Worm (Caenorhabditis elegans) whole organism, L1 larva: ENCODE data around the gene str-226.

Source experiments
- C34B4.2 ChIP-seq: sonication (generic microtip); optimal IDR thresholded peaks from 2 replicates; lab custom pipeline; 2017; ENCODE audit warnings: mild to moderate bottlenecking, missing genetic modification characterization, missing compliant biosample characterization
- alr-1 ChIP-seq: fragments of 200-800 bp; sonication (Bioruptor generic); optimal IDR thresholded peaks from 2 replicates; lab custom pipeline; 2018; ENCODE audit warnings: borderline replicate concordance, mild to moderate bottlenecking, missing genetic modification characterization, missing compliant biosample characterization
- aly-2 ChIP-seq: fragments of 150-350 bp; optimal IDR thresholded peaks from 2 replicates; lab custom pipeline; 2014; ENCODE audit warnings: missing biosample characterization, missing genetic modification characterization
- ceh-8 ChIP-seq: fragments of 200-800 bp; sonication (Bioruptor generic); optimal IDR thresholded peaks from 2 replicates; lab custom pipeline; 2018; ENCODE audit warnings: mild to moderate bottlenecking, missing genetic modification characterization, moderate library complexity, missing compliant biosample characterization
- ceh-82 ChIP-seq, 3 experiments: fragments of 150-350 bp in 1 of 3; sonication (generic microtip) in 2 of 3; optimal IDR thresholded peaks; 2 replicates each; lab custom pipeline; 2014 to 2017; ENCODE audit warnings: missing biosample characterization in 3 of 3, missing genetic modification characterization in 3 of 3
- efl-1 ChIP-seq, 4 experiments: fragments of 150-350 bp; optimal IDR thresholded peaks in 3 of 4; peaks in 1 of 4; 1 replicate in 1 of 4; 2 replicates in 3 of 4; lab custom pipeline; 2014; ENCODE audit warnings: missing biosample characterization in 2 of 4, missing genetic modification characterization in 2 of 4, missing genetic modification reagents in 2 of 4
- elt-3 ChIP-seq, 6 experiments: fragments of 150-350 bp in 1 of 6; sonication (generic microtip); optimal IDR thresholded peaks; 2 replicates each; lab custom pipeline; 2017 to 2018; ENCODE audit warnings: missing biosample characterization in 6 of 6, missing genetic modification characterization in 6 of 6, inconsistent platforms in 1 of 6
- fkh-10 ChIP-seq: sonication (generic microtip); optimal IDR thresholded peaks from 2 replicates; lab custom pipeline; 2017; ENCODE audit warnings: missing biosample characterization, missing genetic modification reagents, missing genetic modification characterization
- fkh-4 ChIP-seq: sonication (generic microtip); optimal IDR thresholded peaks from 2 replicates; lab custom pipeline; 2016; ENCODE audit warnings: missing compliant biosample characterization, missing genetic modification characterization, borderline replicate concordance
- grh-1 ChIP-seq: fragments of 200-800 bp; sonication (Bioruptor generic); IDR thresholded peaks from 2 replicates; pipeline ENCODE4 v1.3.6; 2022; ENCODE audit warnings: missing genetic modification reagents, missing genetic modification characterization, missing compliant biosample characterization
- hlh-4 ChIP-seq: sonication (generic microtip); optimal IDR thresholded peaks from 2 replicates; lab custom pipeline; 2016; ENCODE audit warnings: mild to moderate bottlenecking, missing genetic modification characterization, missing compliant biosample characterization
- hpl-2 ChIP-seq: fragments of 150-350 bp; optimal IDR thresholded peaks from 2 replicates; lab custom pipeline; 2014; ENCODE audit warnings: missing biosample characterization, missing genetic modification reagents, missing genetic modification characterization
- isw-1 ChIP-seq: fragments of 200-800 bp; sonication (Bioruptor generic); IDR thresholded peaks from 2 replicates; pipeline ENCODE4 v1.3.6; 2022; ENCODE audit warnings: missing genetic modification characterization, missing compliant biosample characterization
- jun-1 ChIP-seq: fragments of 150-350 bp; optimal IDR thresholded peaks from 2 replicates; lab custom pipeline; 2014; ENCODE audit warnings: missing biosample characterization, missing genetic modification reagents, missing genetic modification characterization
- lin-13 ChIP-seq: fragments of 150-350 bp; optimal IDR thresholded peaks from 2 replicates; lab custom pipeline; 2014; ENCODE audit warnings: missing biosample characterization, missing genetic modification reagents, missing genetic modification characterization
- lin-35 ChIP-seq, 2 experiments: fragments of 150-350 bp; optimal IDR thresholded peaks; 2 replicates each; lab custom pipeline; 2014; ENCODE audit warnings: missing biosample characterization in 2 of 2, missing genetic modification characterization in 2 of 2, missing genetic modification reagents in 2 of 2
- lin-39 ChIP-seq: fragments of 150-350 bp; optimal IDR thresholded peaks from 2 replicates; lab custom pipeline; 2014; ENCODE audit warnings: missing biosample characterization, missing genetic modification reagents, missing genetic modification characterization
- lir-3 ChIP-seq: sonication (generic microtip); optimal IDR thresholded peaks from 2 replicates; lab custom pipeline; 2016; ENCODE audit warnings: mild to moderate bottlenecking, missing genetic modification characterization, moderate library complexity, missing compliant biosample characterization; ENCODE audit not compliant: poor library complexity
- mab-9 ChIP-seq: fragments of 200-800 bp; sonication (Bioruptor generic); IDR thresholded peaks from 2 replicates; pipeline ENCODE4 v1.3.6; 2022; ENCODE audit warnings: missing genetic modification reagents, missing genetic modification characterization, missing compliant biosample characterization
- mdl-1 ChIP-seq, 2 experiments: fragments of 150-350 bp; optimal IDR thresholded peaks; 2 replicates each; lab custom pipeline; 2014 to 2017; ENCODE audit warnings: missing biosample characterization in 2 of 2, missing genetic modification characterization in 2 of 2, inconsistent platforms in 1 of 2
- mef-2 ChIP-seq: fragments of 150-350 bp; optimal IDR thresholded peaks from 2 replicates; lab custom pipeline; 2014; ENCODE audit warnings: missing biosample characterization, missing genetic modification characterization
- mep-1 ChIP-seq: fragments of 150-350 bp; optimal IDR thresholded peaks from 2 replicates; lab custom pipeline; 2014; ENCODE audit warnings: missing biosample characterization, missing genetic modification characterization
- nhr-11 ChIP-seq: fragments of 150-350 bp; optimal IDR thresholded peaks from 2 replicates; lab custom pipeline; 2014; ENCODE audit warnings: missing biosample characterization, missing genetic modification characterization
- nhr-19 ChIP-seq: fragments of 200-800 bp; sonication (Bioruptor generic); conservative IDR thresholded peaks from 2 replicates; pipeline ENCODE4 v1.3.6; 2022; ENCODE audit warnings: missing genetic modification characterization, missing compliant biosample characterization
- nhr-71 ChIP-seq: sonication (generic microtip); optimal IDR thresholded peaks from 2 replicates; lab custom pipeline; 2016; ENCODE audit warnings: mild to moderate bottlenecking, missing genetic modification characterization, moderate library complexity, missing compliant biosample characterization
- nhr-76 ChIP-seq: sonication (generic microtip); optimal IDR thresholded peaks from 2 replicates; lab custom pipeline; 2017; ENCODE audit warnings: missing biosample characterization, missing genetic modification characterization
- nhr-77 ChIP-seq: fragments of 150-350 bp; optimal IDR thresholded peaks from 2 replicates; lab custom pipeline; 2014; ENCODE audit warnings: missing biosample characterization, missing genetic modification characterization
- nhr-84 ChIP-seq: sonication (generic microtip); optimal IDR thresholded peaks from 2 replicates; lab custom pipeline; 2017; ENCODE audit warnings: missing biosample characterization, missing genetic modification characterization
- nhr-85 ChIP-seq: sonication (generic microtip); peaks from one replicate; lab custom pipeline; 2016; ENCODE audit warnings: missing genetic modification characterization, inconsistent platforms, missing compliant biosample characterization
- nhr-90 ChIP-seq: sonication (generic microtip); optimal IDR thresholded peaks from 2 replicates; lab custom pipeline; 2016; ENCODE audit warnings: mild to moderate bottlenecking, missing genetic modification characterization, missing compliant biosample characterization; ENCODE audit not compliant: poor library complexity
- rnt-1 ChIP-seq: sonication (generic microtip); optimal IDR thresholded peaks from 2 replicates; lab custom pipeline; 2016; ENCODE audit warnings: mild to moderate bottlenecking, missing genetic modification characterization, moderate library complexity, missing compliant biosample characterization
- skn-1 ChIP-seq: fragments of 150-350 bp; optimal IDR thresholded peaks from 2 replicates; lab custom pipeline; 2014; ENCODE audit warnings: missing biosample characterization, missing genetic modification characterization
- snpc-4 ChIP-seq: fragments of 150-350 bp; optimal IDR thresholded peaks from 2 replicates; lab custom pipeline; 2014; ENCODE audit warnings: missing biosample characterization, missing genetic modification characterization
- snu-23 ChIP-seq: sonication (generic microtip); optimal IDR thresholded peaks from 2 replicates; lab custom pipeline; 2016; ENCODE audit warnings: missing genetic modification characterization, missing compliant biosample characterization
- sptf-1 ChIP-seq: fragments of 150-350 bp; optimal IDR thresholded peaks from 2 replicates; lab custom pipeline; 2014; ENCODE audit warnings: missing biosample characterization, missing genetic modification characterization
- sup-37 ChIP-seq: fragments of 200-800 bp; sonication (Bioruptor generic); optimal IDR thresholded peaks from 2 replicates; lab custom pipeline; 2018; ENCODE audit warnings: mild to moderate bottlenecking, missing genetic modification characterization, missing compliant biosample characterization
- swsn-7 ChIP-seq: sonication (generic microtip); optimal IDR thresholded peaks from 2 replicates; lab custom pipeline; 2016; ENCODE audit warnings: missing genetic modification characterization, missing compliant biosample characterization
- tlp-1 ChIP-seq: fragments of 150-350 bp; optimal IDR thresholded peaks from 2 replicates; lab custom pipeline; 2014; ENCODE audit warnings: missing biosample characterization, missing genetic modification characterization
- unc-30 ChIP-seq: sonication (generic microtip); optimal IDR thresholded peaks from 2 replicates; lab custom pipeline; 2017; ENCODE audit warnings: missing biosample characterization, missing genetic modification characterization
- unc-62 ChIP-seq: fragments of 150-350 bp; optimal IDR thresholded peaks from 2 replicates; lab custom pipeline; 2014; ENCODE audit warnings: missing biosample characterization, missing genetic modification reagents, missing genetic modification characterization
- unc-86 ChIP-seq: sonication (generic microtip); optimal IDR thresholded peaks from 2 replicates; lab custom pipeline; 2016; ENCODE audit warnings: missing genetic modification characterization, missing compliant biosample characterization
- vab-15 ChIP-seq: sonication (generic microtip); optimal IDR thresholded peaks from 2 replicates; lab custom pipeline; 2017; ENCODE audit warnings: missing genotype, mild to moderate bottlenecking, missing genetic modification characterization, missing compliant biosample characterization
- xbp-1 ChIP-seq: sonication (generic microtip); optimal IDR thresholded peaks from 2 replicates; lab custom pipeline; 2016; ENCODE audit warnings: missing genetic modification characterization, missing compliant biosample characterization
- ztf-11 ChIP-seq, 2 experiments: sonication (generic microtip); optimal IDR thresholded peaks; 2 replicates each; lab custom pipeline; 2016 to 2017; ENCODE audit warnings: missing genetic modification characterization in 2 of 2, missing biosample characterization in 1 of 2, missing compliant biosample characterization in 1 of 2

The str-226 gene

DNA sequence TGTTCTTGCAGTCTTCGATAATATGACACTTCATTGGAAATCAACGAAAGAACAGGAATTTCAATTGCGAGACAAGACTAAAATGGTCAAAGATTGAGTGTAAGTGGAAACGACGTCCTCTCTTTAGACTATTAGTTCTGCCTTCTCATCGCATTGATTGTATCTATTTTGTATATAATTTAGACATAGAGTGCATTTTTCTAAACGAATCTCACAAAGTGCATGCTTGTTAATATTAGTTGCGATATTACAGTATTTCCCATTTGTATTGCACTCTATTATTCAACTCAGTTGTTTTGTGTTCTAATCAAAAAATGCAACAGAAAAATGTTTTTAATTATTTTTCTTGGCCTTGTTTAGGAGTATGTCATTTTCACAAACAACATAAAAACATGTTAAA is 25.8 kb downstream of the str-226 start, which contains the start of gene nhr-93 (continued):
- TF ChIP-seq ztf-11 (tag; optimal IDR thresholded peaks at IDR 0.05; lab: Kevin White, UChicago) (no peak), fkh-4 (no peak), nhr-90 (tag; lab: Kevin White, UChicago) (no peak)

ce11 chrV:3541117-3541516 is 28.6 kb downstream of the str-226 start, which contains the start of gene srbc-67:
Gene srbc-67 (minus strand): TSS chrV:3541217.
- no peak for TF ChIP-seq ceh-8 (GFP tag; lab: Kevin White, UChicago)
- TF ChIP-seq efl-1 (optimal IDR thresholded peaks at IDR 0.05; lab: Kevin White, UChicago): no peak
- TF ChIP-seq efl-1 (GFP tag; optimal IDR thresholded peaks at IDR 0.05 in 1 of 2; lab: Kevin White, UChicago): no peak
- no peak for TF ChIP-seq aly-2
- TF ChIP-seq vab-15 (tag; lab: Kevin White, UChicago): no peak
- no peak for TF ChIP-seq mep-1 (tag; lab: Kevin White, UChicago)
- TF ChIP-seq hpl-2 (GFP tag; lab: Kevin White, UChicago): no peak
- no peak for TF ChIP-seq hlh-4 (tag; lab: Kevin White, UChicago)
- TF ChIP-seq isw-1 (GFP tag; lab: Robert Waterston, UW): no peak
- no peak for TF ChIP-seq sup-37
- no peak for TF ChIP-seq unc-86
- no peak for TF ChIP-seq snu-23
- no peak for TF ChIP-seq skn-1
- TF ChIP-seq mab-9 (GFP tag; lab: Robert Waterston, UW): no peak
- no peak for TF ChIP-seq rnt-1
- TF ChIP-seq nhr-77 (tag; lab: Kevin White, UChicago): no peak
- no peak for TF ChIP-seq nhr-19 (GFP tag; lab: Robert Waterston, UW)
- TF ChIP-seq lir-3 (tag; lab: Kevin White, UChicago): no peak
- no peak for TF ChIP-seq nhr-76 (tag; lab: Kevin White, UChicago)
- TF ChIP-seq fkh-10 (GFP tag; lab: Kevin White, UChicago): no peak

DNA sequence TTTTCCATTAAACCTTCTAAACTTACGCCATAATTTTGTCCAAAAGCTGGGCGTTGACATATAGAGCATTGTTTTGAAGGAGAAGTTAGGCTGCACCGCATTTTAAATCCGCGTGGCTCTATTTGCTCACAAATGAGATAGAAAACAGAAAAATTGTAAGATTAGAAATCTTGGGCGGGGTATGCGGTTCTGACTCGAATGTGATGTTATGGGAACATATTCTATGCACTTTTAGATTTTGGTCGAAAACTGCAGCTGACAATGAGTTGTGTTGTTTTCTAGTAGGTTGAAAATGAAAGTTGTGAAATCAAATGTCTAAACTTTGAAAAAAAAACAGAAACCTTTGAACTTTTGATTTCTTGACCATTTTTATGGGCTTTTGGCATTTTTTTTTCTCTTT is 30.9 kb downstream of the str-226 start, which contains the start of gene nhr-222:
Gene nhr-222 (minus strand): TSS at position 101 of the 400 bp plus-strand sequence.
- TF ChIP-seq mab-9 (GFP tag; lab: Robert Waterston, UW) (no peak), sptf-1 (no peak), nhr-71 (tag; lab: Kevin White, UChicago) (no peak), elt-3 (tag; optimal IDR thresholded peaks at IDR 0.05; lab: Kevin White, UChicago) (no peak), efl-1 (optimal IDR thresholded peaks at IDR 0.05; lab: Kevin White, UChicago) (no peak), efl-1 (GFP tag; optimal IDR thresholded peaks at IDR 0.05 in 1 of 2; lab: Kevin White, UChicago) (no peak), jun-1 (tag; lab: Kevin White, UChicago) (no peak), fkh-10 (GFP tag; lab: Kevin White, UChicago) (no peak), vab-15 (tag; lab: Kevin White, UChicago) (no peak), lin-13 (GFP tag; lab: Kevin White, UChicago) (no peak), snpc-4 (tag; lab: Kevin White, UChicago) (no peak), unc-62 (no peak), nhr-11 (tag; lab: Kevin White, UChicago) (no peak), nhr-84 (tag; lab: Kevin White, UChicago) (no peak), sup-37 (no peak)

- TF ChIP-seq tlp-1 (tag; lab: Kevin White, UChicago): no peak
- TF ChIP-seq mef-2 (tag; lab: Kevin White, UChicago): no peak
- TF ChIP-seq swsn-7 (tag; lab: Kevin White, UChicago): no peak
- no peak for TF ChIP-seq rnt-1
- no peak for TF ChIP-seq nhr-85 (tag; lab: Kevin White, UChicago)
- no peak for TF ChIP-seq vab-15 (tag; lab: Kevin White, UChicago)
- TF ChIP-seq unc-30 (tag; lab: Kevin White, UChicago): no peak
- TF ChIP-seq lin-39: no peak
- TF ChIP-seq ceh-82 (tag; optimal IDR thresholded peaks at IDR 0.05; lab: Kevin White, UChicago): no peak
- no peak for TF ChIP-seq alr-1
- TF ChIP-seq grh-1 (GFP tag; lab: Robert Waterston, UW): no peak
- TF ChIP-seq C34B4.2: no peak
- no peak for TF ChIP-seq mdl-1 (tag; optimal IDR thresholded peaks at IDR 0.05; lab: Kevin White, UChicago)
- TF ChIP-seq fkh-4: no peak
- no peak for TF ChIP-seq ztf-11 (tag; optimal IDR thresholded peaks at IDR 0.05; lab: Kevin White, UChicago)
- no peak for TF ChIP-seq lin-35 (GFP tag; optimal IDR thresholded peaks at IDR 0.05; lab: Kevin White, UChicago)
- TF ChIP-seq xbp-1: no peak
Measured at ce11 chrV:3546517-3546916, 34.0 kb downstream of the str-226 start, which contains the start of gene srbc-68. Gene srbc-68 (minus strand): TSS chrV:3546617.
